Fruit fly (Drosophila melanogaster): ENCODE results near the gene CG8461.
A peak's percentile ranks its signal among the peaks of the same experiment; 100 is the strongest.

Gene CG8461

DNA sequence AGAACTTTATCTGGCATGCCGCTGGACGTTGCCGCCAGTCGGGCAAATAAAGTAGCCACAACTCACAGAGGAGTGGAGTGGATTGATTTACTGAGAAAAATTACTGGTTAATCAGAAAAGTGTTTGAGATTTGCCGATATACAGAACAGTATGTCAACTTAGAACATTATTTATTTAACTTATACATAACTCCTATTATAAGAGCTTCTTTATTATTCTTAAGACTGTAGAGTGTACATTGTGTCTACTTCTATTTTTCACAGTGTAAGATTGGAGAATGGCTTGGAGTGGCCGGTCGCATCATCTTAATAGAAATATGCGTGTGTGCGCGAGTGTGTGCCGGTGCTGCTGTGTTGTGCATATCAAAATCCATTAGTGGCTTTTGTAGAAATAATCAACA is 42.8 kb downstream of the CG8461 start (continued):
- TF ChIP-seq jing (GFP tag; optimal IDR thresholded peaks at IDR 0.05): peak; percentile 47
- no peak for TF ChIP-seq caup (GFP tag; optimal IDR thresholded peaks at IDR 0.05; ENCODE audit: severe bottlenecking)
- no peak for TF ChIP-seq toy (GFP tag; IDR thresholded peaks at IDR 0.05)
- TF ChIP-seq CG14860 (GFP tag; IDR thresholded peaks at IDR 0.05; ENCODE audit: partially characterized antibody): no peak
- no peak for TF ChIP-seq fd102C (GFP tag; optimal IDR thresholded peaks at IDR 0.05)
- no peak for TF ChIP-seq CG1233 (GFP tag; optimal IDR thresholded peaks at IDR 0.05)
- TF ChIP-seq Gug (GFP tag; IDR thresholded peaks at IDR 0.05): no peak
- TF ChIP-seq Optix (GFP tag; IDR thresholded peaks at IDR 0.05): no peak
- TF ChIP-seq gsb (GFP tag; IDR thresholded peaks at IDR 0.05): no peak
- TF ChIP-seq nmo (GFP tag; optimal IDR thresholded peaks at IDR 0.05): peak; percentile 62
- peak; percentile 33 for TF ChIP-seq CG16863 (GFP tag; optimal IDR thresholded peaks at IDR 0.05)
- TF ChIP-seq Max (GFP tag; optimal IDR thresholded peaks at IDR 0.05): no peak
- TF ChIP-seq Asciz (GFP tag; optimal IDR thresholded peaks at IDR 0.05): no peak
- peak; percentile 93 for TF ChIP-seq sens (GFP tag)
- TF ChIP-seq CG8388 (GFP tag; optimal IDR thresholded peaks at IDR 0.05): peak; percentile 63
- TF ChIP-seq Camta (GFP tag; optimal IDR thresholded peaks at IDR 0.05): peak; percentile 28
- peak; percentile 23 for TF ChIP-seq CG17385 (GFP tag; optimal IDR thresholded peaks at IDR 0.05)
- TF ChIP-seq ro (GFP tag; IDR thresholded peaks at IDR 0.05): no peak
- TF ChIP-seq CG17568 (GFP tag; optimal IDR thresholded peaks at IDR 0.05): no peak
- no peak for TF ChIP-seq CG13296 (GFP tag; optimal IDR thresholded peaks at IDR 0.05)
- TF ChIP-seq CG34224 (GFP tag; IDR thresholded peaks at IDR 0.05; ENCODE audit: partially characterized antibody): no peak
- no peak for TF ChIP-seq z (GFP tag; IDR thresholded peaks at IDR 0.05)
- TF ChIP-seq Dfd (GFP tag; optimal IDR thresholded peaks at IDR 0.05): no peak
- TF ChIP-seq CG8924 (tag; optimal IDR thresholded peaks at IDR 0.05): peak; percentile 37
- no peak for TF ChIP-seq en (GFP tag; optimal IDR thresholded peaks at IDR 0.05)
- TF ChIP-seq CG3847 (GFP tag; IDR thresholded peaks at IDR 0.05): no peak
- peak; percentile 81 for TF ChIP-seq dmrt11E (tag; optimal IDR thresholded peaks at IDR 0.05)
- no peak for TF ChIP-seq stc (GFP tag; IDR thresholded peaks at IDR 0.05)
- no peak for TF ChIP-seq ham (GFP tag; IDR thresholded peaks at IDR 0.05)
- no peak; the same call in 1 of the 2 replicates for TF ChIP-seq ranshi (GFP tag; IDR thresholded peaks at IDR 0.05)
- peak in 1 of 2 experiments; percentile 64 for TF ChIP-seq eve (GFP tag; optimal IDR thresholded peaks at IDR 0.05)
- no peak for TF ChIP-seq CG8944 (GFP tag; optimal IDR thresholded peaks at IDR 0.05)
- no peak for TF ChIP-seq dysf (GFP tag; IDR thresholded peaks at IDR 0.05)
- no peak for TF ChIP-seq so (GFP tag; IDR thresholded peaks at IDR 0.05)
- no peak for TF ChIP-seq CG30020 (tag; optimal IDR thresholded peaks at IDR 0.05)
- TF ChIP-seq bigmax (GFP tag; optimal IDR thresholded peaks at IDR 0.05): no peak
- TF ChIP-seq ems (GFP tag; optimal IDR thresholded peaks at IDR 0.05): no peak
- no peak for TF ChIP-seq ash1 (GFP tag; optimal IDR thresholded peaks at IDR 0.05)
- no peak for TF ChIP-seq pho (GFP tag; optimal IDR thresholded peaks at IDR 0.05)
- no peak for TF ChIP-seq fru (optimal IDR thresholded peaks at IDR 0.05)
- no peak for TF ChIP-seq Dad (GFP tag; optimal IDR thresholded peaks at IDR 0.05)
- no peak for TF ChIP-seq CG6175 (GFP tag; IDR thresholded peaks at IDR 0.05)
- TF ChIP-seq HLHmδ (GFP tag; optimal IDR thresholded peaks at IDR 0.05): no peak
- no peak for TF ChIP-seq jumu (GFP tag; optimal IDR thresholded peaks at IDR 0.05)
- TF ChIP-seq CG1603 (tag; optimal IDR thresholded peaks at IDR 0.05): peak; percentile 71
- no peak for TF ChIP-seq CG11247 (GFP tag; IDR thresholded peaks at IDR 0.05)
- no peak; the same call in 1 of the 2 replicates for TF ChIP-seq ara (GFP tag; IDR thresholded peaks at IDR 0.05)
- TF ChIP-seq aop (GFP tag; IDR thresholded peaks at IDR 0.05): no peak
- TF ChIP-seq lilli (GFP tag; optimal IDR thresholded peaks at IDR 0.05): peak; percentile 7
- no peak for TF ChIP-seq CG1024 (GFP tag; IDR thresholded peaks at IDR 0.05)
- TF ChIP-seq CG13624 (GFP tag; optimal IDR thresholded peaks at IDR 0.05): peak; percentile 7
- TF ChIP-seq gcm2 (GFP tag; optimal IDR thresholded peaks at IDR 0.05): no peak
- no peak for TF ChIP-seq Kr (GFP tag; optimal IDR thresholded peaks at IDR 0.05)
